Worm (Caenorhabditis elegans) whole organism, young adult: ENCODE data around the gene C44H4.6.

Source experiments
- B0019.2 ChIP-seq: fragments of 200-800 bp; sonication (Bioruptor generic); conservative IDR thresholded peaks from 2 replicates; pipeline ENCODE4 v1.3.6; 2022; ENCODE audit warnings: missing genetic modification reagents, missing genetic modification characterization, missing compliant biosample characterization
- B0035.1 ChIP-seq: sonication (generic microtip); optimal IDR thresholded peaks from 2 replicates; lab custom pipeline; 2016; ENCODE audit warnings: missing genetic modification characterization, mild to moderate bottlenecking, missing compliant biosample characterization, missing genotype, missing genetic modification reagents
- B0261.1 ChIP-seq: sonication (generic microtip); optimal IDR thresholded peaks from 2 replicates; lab custom pipeline; 2016; ENCODE audit warnings: mild to moderate bottlenecking, missing genetic modification characterization, moderate library complexity, missing compliant biosample characterization
- D2030.7 ChIP-seq: fragments of 200-800 bp; sonication (Bioruptor generic); IDR thresholded peaks from 2 replicates; pipeline ENCODE4 v1.3.6; 2022; ENCODE audit warnings: missing genetic modification reagents, missing genetic modification characterization, missing compliant biosample characterization
- F23B12.7 ChIP-seq: sonication (generic microtip); optimal IDR thresholded peaks from 2 replicates; lab custom pipeline; 2017; ENCODE audit warnings: missing genetic modification characterization, mild to moderate bottlenecking, missing compliant biosample characterization, antibody characterized with exemption, moderate library complexity; ENCODE audit not compliant: insufficient read depth
- F39B2.1 ChIP-seq: fragments of 200-800 bp; sonication (Bioruptor generic); IDR thresholded peaks from 2 replicates; pipeline ENCODE4 v1.3.6; 2022; ENCODE audit warnings: missing genetic modification reagents, missing genetic modification characterization, missing compliant biosample characterization
- F55B11.4 ChIP-seq: sonication (generic microtip); optimal IDR thresholded peaks from 2 replicates; lab custom pipeline; 2016; ENCODE audit warnings: missing compliant biosample characterization, missing genetic modification characterization, borderline replicate concordance; ENCODE audit not compliant: insufficient read depth
- K12H6.12 ChIP-seq: fragments of 200-800 bp; sonication (Bioruptor generic); optimal IDR thresholded peaks from 2 replicates; lab custom pipeline; 2018; ENCODE audit warnings: mild to moderate bottlenecking, missing genetic modification characterization, missing compliant biosample characterization
- Y79H2A.3 ChIP-seq: fragments of 200-800 bp; sonication (Bioruptor generic); conservative IDR thresholded peaks from 2 replicates; pipeline ENCODE4 v1.3.6; 2022; ENCODE audit warnings: missing genetic modification reagents, missing genetic modification characterization, missing compliant biosample characterization
- Y95B8A.8 ChIP-seq: fragments of 200-800 bp; sonication (Bioruptor generic); IDR thresholded peaks from 2 replicates; pipeline ENCODE4 v1.3.6; 2022; ENCODE audit warnings: missing genetic modification reagents, missing genetic modification characterization, missing compliant biosample characterization
- ZK185.1 ChIP-seq: sonication (generic microtip); optimal IDR thresholded peaks from 2 replicates; lab custom pipeline; 2016; ENCODE audit warnings: mild to moderate bottlenecking, missing genetic modification characterization, missing compliant biosample characterization; ENCODE audit not compliant: poor library complexity, severe bottlenecking
- ceh-100 ChIP-seq: fragments of 200-800 bp; sonication (Bioruptor generic); IDR thresholded peaks from 2 replicates; pipeline ENCODE4 v1.3.6; 2022; ENCODE audit warnings: missing genetic modification reagents, missing genetic modification characterization, missing compliant biosample characterization
- ceh-40 ChIP-seq: fragments of 200-800 bp; sonication (Bioruptor generic); IDR thresholded peaks from 2 replicates; pipeline ENCODE4 v1.3.6; 2022; ENCODE audit warnings: missing genetic modification characterization, missing compliant biosample characterization
- ceh-58 ChIP-seq: fragments of 200-800 bp; sonication (Bioruptor generic); IDR thresholded peaks from 2 replicates; pipeline ENCODE4 v1.3.6; 2022; ENCODE audit warnings: missing genetic modification characterization, missing compliant biosample characterization
- chd-7 ChIP-seq: sonication (generic microtip); optimal IDR thresholded peaks from 2 replicates; lab custom pipeline; 2016; ENCODE audit warnings: mild to moderate bottlenecking, missing genetic modification characterization, moderate library complexity, missing compliant biosample characterization
- dox-1 ChIP-seq: fragments of 200-800 bp; sonication (Bioruptor generic); IDR thresholded peaks from 2 replicates; pipeline ENCODE4 v1.3.6; 2022; ENCODE audit warnings: missing genetic modification reagents, missing genetic modification characterization, missing compliant biosample characterization
- egl-18 ChIP-seq: fragments of 200-800 bp; sonication (Bioruptor generic); IDR thresholded peaks from 2 replicates; pipeline ENCODE4 v1.3.6; 2022; ENCODE audit warnings: missing genetic modification reagents, missing genetic modification characterization, missing compliant biosample characterization
- fkh-3 ChIP-seq: sonication (generic microtip); optimal IDR thresholded peaks from 2 replicates; lab custom pipeline; 2016; ENCODE audit warnings: mild to moderate bottlenecking, missing genetic modification characterization, missing compliant biosample characterization
- gei-17 ChIP-seq: fragments of 200-800 bp; sonication (Bioruptor generic); optimal IDR thresholded peaks from 2 replicates; lab custom pipeline; 2018; ENCODE audit warnings: mild to moderate bottlenecking, missing genetic modification characterization, missing compliant biosample characterization
- hlh-12 ChIP-seq: sonication (generic microtip); optimal IDR thresholded peaks from 2 replicates; lab custom pipeline; 2016; ENCODE audit warnings: missing genetic modification characterization, missing compliant biosample characterization
- hlh-26 ChIP-seq: fragments of 200-800 bp; sonication (Bioruptor generic); conservative IDR thresholded peaks from 2 replicates; pipeline ENCODE4 v1.3.6; 2022; ENCODE audit warnings: missing genetic modification reagents, missing genetic modification characterization, missing compliant biosample characterization
- hsf-1 ChIP-seq: fragments of 200-800 bp; sonication (Bioruptor generic); IDR thresholded peaks from 2 replicates; pipeline ENCODE4 v1.3.6; 2022; ENCODE audit warnings: missing genetic modification reagents, missing genetic modification characterization, missing compliant biosample characterization
- lag-1 ChIP-seq: fragments of 200-800 bp; sonication (Bioruptor generic); IDR thresholded peaks from 2 replicates; pipeline ENCODE4 v1.3.6; 2022; ENCODE audit warnings: missing genetic modification reagents, missing genetic modification characterization, missing compliant biosample characterization
- let-526 ChIP-seq: fragments of 200-800 bp; sonication (Bioruptor generic); IDR thresholded peaks from 2 replicates; pipeline ENCODE4 v1.3.6; 2022; ENCODE audit warnings: missing genetic modification reagents, missing genetic modification characterization, missing compliant biosample characterization
- lsy-27 ChIP-seq: sonication (generic microtip); optimal IDR thresholded peaks from 2 replicates; lab custom pipeline; 2017; ENCODE audit warnings: missing genetic modification characterization, mild to moderate bottlenecking, missing compliant biosample characterization, antibody characterized with exemption, missing genotype, borderline replicate concordance; ENCODE audit not compliant: insufficient read depth
- mxl-1 ChIP-seq: sonication (generic microtip); optimal IDR thresholded peaks from 2 replicates; lab custom pipeline; 2016; ENCODE audit warnings: missing genetic modification characterization, missing compliant biosample characterization
- nfyb-1 ChIP-seq: fragments of 200-800 bp; sonication (Bioruptor generic); IDR thresholded peaks from 2 replicates; pipeline ENCODE4 v1.3.6; 2022; ENCODE audit warnings: missing genetic modification reagents, missing genetic modification characterization, missing compliant biosample characterization
- nhr-120 ChIP-seq: fragments of 200-800 bp; sonication (Bioruptor generic); IDR thresholded peaks from 2 replicates; pipeline ENCODE4 v1.3.6; 2022; ENCODE audit warnings: missing genetic modification characterization, missing compliant biosample characterization
- nhr-80 ChIP-seq: sonication (generic microtip); optimal IDR thresholded peaks from 2 replicates; lab custom pipeline; 2016; ENCODE audit warnings: missing genetic modification characterization, missing compliant biosample characterization
- rec-8 ChIP-seq, 2 experiments: sonication (generic microtip); optimal IDR thresholded peaks; 2 replicates each; lab custom pipeline; 2016; ENCODE audit warnings: mild to moderate bottlenecking in 2 of 2, missing genetic modification characterization in 2 of 2, missing genetic modification reagents in 2 of 2, missing genotype in 2 of 2, missing biosample characterization in 1 of 2, missing compliant biosample characterization in 1 of 2, moderate library complexity in 1 of 2
- repo-1 ChIP-seq: sonication (generic microtip); optimal IDR thresholded peaks from 2 replicates; lab custom pipeline; 2017; ENCODE audit warnings: mild to moderate bottlenecking, missing genetic modification characterization, missing compliant biosample characterization
- rpc-1 ChIP-seq, 2 experiments: fragments of 150-350 bp in 1 of 2; sonication (generic microtip) in 1 of 2; optimal IDR thresholded peaks; 2 replicates each; lab custom pipeline; 2014 to 2018; ENCODE audit warnings: missing biosample characterization in 1 of 2, missing genetic modification characterization in 1 of 2, missing genetic modification reagents in 1 of 2, missing genotype in 1 of 2
- snpc-3.4 ChIP-seq: sonication (generic microtip); optimal IDR thresholded peaks from 2 replicates; lab custom pipeline; 2017; ENCODE audit warnings: missing genetic modification characterization, mild to moderate bottlenecking, missing compliant biosample characterization, antibody characterized with exemption, moderate library complexity, missing genotype, missing genetic modification reagents
- snpc-4 ChIP-seq, 5 experiments: fragments of 150-350 bp in 1 of 5; sonication (generic microtip) in 4 of 5; optimal IDR thresholded peaks; 2 replicates each; lab custom pipeline; 2014 to 2018; ENCODE audit warnings: missing genetic modification characterization in 5 of 5, missing biosample characterization in 3 of 5, antibody characterized with exemption in 2 of 5, mild to moderate bottlenecking in 2 of 5, missing compliant biosample characterization in 2 of 5, missing genotype in 2 of 5, moderate library complexity in 2 of 5, missing genetic modification reagents in 1 of 5
- somi-1 ChIP-seq: fragments of 200-800 bp; sonication (Bioruptor generic); optimal IDR thresholded peaks from 2 replicates; lab custom pipeline; 2018; ENCODE audit warnings: mild to moderate bottlenecking, missing genetic modification characterization, missing compliant biosample characterization
- unc-130 ChIP-seq: sonication (generic microtip); optimal IDR thresholded peaks from 2 replicates; lab custom pipeline; 2016; ENCODE audit warnings: missing genetic modification reagents, missing genetic modification characterization, missing compliant biosample characterization
- unc-62 ChIP-seq: fragments of 150-350 bp; optimal IDR thresholded peaks from 2 replicates; lab custom pipeline; 2014; ENCODE audit warnings: missing biosample characterization, missing genetic modification reagents, missing genetic modification characterization
- zim-3 ChIP-seq: sonication (generic microtip); optimal IDR thresholded peaks from 2 replicates; lab custom pipeline; 2017; ENCODE audit warnings: mild to moderate bottlenecking, missing genetic modification characterization, moderate library complexity, missing compliant biosample characterization
- ztf-26 ChIP-seq: sonication (generic microtip); optimal IDR thresholded peaks from 2 replicates; lab custom pipeline; 2017; ENCODE audit warnings: missing genetic modification characterization, missing compliant biosample characterization
- ztf-28 ChIP-seq: fragments of 200-800 bp; sonication (Bioruptor generic); IDR thresholded peaks from 2 replicates; pipeline ENCODE4 v1.3.6; 2022; ENCODE audit warnings: missing genetic modification reagents, missing genetic modification characterization, missing compliant biosample characterization
- ztf-3 ChIP-seq: fragments of 200-800 bp; sonication (Bioruptor generic); optimal IDR thresholded peaks from 2 replicates; lab custom pipeline; 2018; ENCODE audit warnings: mild to moderate bottlenecking, missing genetic modification characterization, missing compliant biosample characterization
- ztf-6 ChIP-seq: fragments of 200-800 bp; sonication (Bioruptor generic); IDR thresholded peaks from 2 replicates; pipeline ENCODE4 v1.3.6; 2022; ENCODE audit warnings: missing genetic modification reagents, missing genetic modification characterization, missing compliant biosample characterization

Gene C44H4.6

ce11 chrX:14575920-14576319 is 23.2 kb downstream of the C44H4.6 start:
- TF ChIP-seq let-526 (GFP tag; lab: Robert Waterston, UW): no peak
- no peak for TF ChIP-seq somi-1 (GFP tag; lab: Kevin White, UChicago)
- peak; percentile 70 for TF ChIP-seq unc-62 (GFP tag; lab: Kevin White, UChicago)

ce11 chrX:14572419-14572818 is 26.7 kb downstream of the C44H4.6 start, which contains the start of gene lron-1:
Gene lron-1, plus strand, starts transcription at chrX:14572719.
- no peak for TF ChIP-seq repo-1 (tag; lab: Kevin White, UChicago)
- TF ChIP-seq, all 124 proteins: peak for 0

ce11 chrX:14571277-14571676 is 27.9 kb downstream of the C44H4.6 start:
- TF ChIP-seq ceh-58 (GFP tag; lab: Robert Waterston, UW): no peak
- TF ChIP-seq F39B2.1 (GFP tag; lab: Robert Waterston, UW): no peak
- no peak for TF ChIP-seq B0035.1
- no peak for TF ChIP-seq egl-18 (GFP tag; lab: Robert Waterston, UW)
- no peak for TF ChIP-seq zim-3 (tag; lab: Kevin White, UChicago)
- TF ChIP-seq dox-1 (GFP tag; lab: Robert Waterston, UW): no peak
- no peak for TF ChIP-seq nhr-120
- no peak for TF ChIP-seq rpc-1 (optimal IDR thresholded peaks at IDR 0.05; lab: Kevin White, UChicago)
- no peak for TF ChIP-seq rpc-1 (tag; optimal IDR thresholded peaks at IDR 0.05; lab: Kevin White, UChicago)
- TF ChIP-seq nfyb-1 (GFP tag; lab: Robert Waterston, UW): no peak
- no peak for TF ChIP-seq lsy-27 (tag; lab: Kevin White, UChicago)
- TF ChIP-seq hsf-1 (GFP tag; lab: Robert Waterston, UW): no peak

ce11 chrX:14568258-14568763 is 30.8 kb downstream of the C44H4.6 start:
- no peak for TF ChIP-seq rec-8 (tag; optimal IDR thresholded peaks at IDR 0.05; lab: Kevin White, UChicago)
- TF ChIP-seq ztf-3: no peak
- no peak for TF ChIP-seq hlh-26
- TF ChIP-seq snpc-4 (GFP tag; optimal IDR thresholded peaks at IDR 0.05; lab: Kevin White, UChicago): no peak
- TF ChIP-seq snpc-4 (tag; optimal IDR thresholded peaks at IDR 0.05; lab: Kevin White, UChicago): no peak
- no peak for TF ChIP-seq ceh-100 (GFP tag; lab: Robert Waterston, UW)
- no peak for TF ChIP-seq chd-7
- no peak for TF ChIP-seq fkh-3 (tag; lab: Kevin White, UChicago)
- no peak for TF ChIP-seq F55B11.4
- TF ChIP-seq nhr-80 (tag; lab: Kevin White, UChicago): no peak

ce11 chrX:14566047-14566446 is 33.1 kb downstream of the C44H4.6 start:
- TF ChIP-seq B0261.1: no peak
- TF ChIP-seq ZK185.1 (tag; lab: Kevin White, UChicago): no peak
- TF ChIP-seq Y79H2A.3 (GFP tag; lab: Robert Waterston, UW): no peak
- TF ChIP-seq unc-130 (GFP tag; lab: Kevin White, UChicago): no peak
- no peak for TF ChIP-seq snpc-3.4 (tag; lab: Kevin White, UChicago)
- no peak for TF ChIP-seq ztf-6 (GFP tag; lab: Robert Waterston, UW)
- TF ChIP-seq nhr-120: no peak
- TF ChIP-seq K12H6.12 (tag; lab: Kevin White, UChicago): no peak
- no peak for TF ChIP-seq B0019.2 (GFP tag; lab: Robert Waterston, UW)
- TF ChIP-seq Y95B8A.8 (GFP tag; lab: Robert Waterston, UW): no peak
- no peak for TF ChIP-seq snpc-4 (GFP tag; optimal IDR thresholded peaks at IDR 0.05; lab: Kevin White, UChicago)
- no peak for TF ChIP-seq snpc-4 (tag; optimal IDR thresholded peaks at IDR 0.05; lab: Kevin White, UChicago)
- no peak for TF ChIP-seq ztf-26 (tag; lab: Kevin White, UChicago)
- no peak for TF ChIP-seq hlh-12 (tag; lab: Kevin White, UChicago)
- no peak for TF ChIP-seq F23B12.7 (tag; lab: Kevin White, UChicago)
- TF ChIP-seq mxl-1 (tag; lab: Kevin White, UChicago): no peak
- no peak for TF ChIP-seq lag-1 (GFP tag; lab: Robert Waterston, UW)
- TF ChIP-seq ztf-28 (GFP tag; lab: Robert Waterston, UW): no peak
- no peak for TF ChIP-seq gei-17 (GFP tag; lab: Kevin White, UChicago)
- no peak for TF ChIP-seq ceh-40 (GFP tag; lab: Robert Waterston, UW)
- TF ChIP-seq D2030.7 (GFP tag; lab: Robert Waterston, UW): no peak
